Worm (Caenorhabditis elegans): Measurements from ENCODE around the gene C45G9.9.

The C45G9.9 gene

ce11 chrIII:5053541-5053940, 2.1 kb downstream of the C45G9.9 start, which contains the start of gene C45G9.8:
TSS of gene C45G9.8 (minus strand) at chrIII:5053641.
- no peak for TF ChIP-seq egl-27 (tag; optimal IDR thresholded peaks at IDR 0.05)
- TF ChIP-seq R02D3.7 (tag; optimal IDR thresholded peaks at IDR 0.05) = no peak
- no peak for TF ChIP-seq F13H6.1 (tag; optimal IDR thresholded peaks at IDR 0.05)
- TF ChIP-seq peb-1 (tag; optimal IDR thresholded peaks at IDR 0.05) = no peak
- TF ChIP-seq alr-1 (tag; optimal IDR thresholded peaks at IDR 0.05) = no peak
- no peak for TF ChIP-seq unc-55 (GFP tag; optimal IDR thresholded peaks at IDR 0.05)
- TF ChIP-seq nhr-77 (tag; optimal IDR thresholded peaks at IDR 0.05) = no peak

- no peak for TF ChIP-seq ztf-11 (tag; optimal IDR thresholded peaks at IDR 0.05)
- no peak for TF ChIP-seq zag-1 (tag; optimal IDR thresholded peaks at IDR 0.05)
- no peak for TF ChIP-seq ceh-16 (tag; optimal IDR thresholded peaks at IDR 0.05)
These were observed 3.7 kb downstream of the C45G9.9 start, which contains the start of gene C45G9.15 for ce11 chrIII:5051949-5052348. TSS of gene C45G9.15 (minus strand) at chrIII:5052049.

ce11 chrIII:5047740-5048139, 7.9 kb downstream of the C45G9.9 start, which contains the start of gene C45G9.5:
TSS of gene C45G9.5 (plus strand) at chrIII:5048117.
- TF ChIP-seq nhr-11 (tag; optimal IDR thresholded peaks at IDR 0.05) (no peak), lin-39 (tag; optimal IDR thresholded peaks at IDR 0.05) (no peak), mdl-1 (tag; optimal IDR thresholded peaks at IDR 0.05) (no peak), unc-55 (GFP tag; optimal IDR thresholded peaks at IDR 0.05) (no peak), dmd-4 (tag; optimal IDR thresholded peaks at IDR 0.05) (no peak), mbf-1 (tag; optimal IDR thresholded peaks at IDR 0.05) (no peak), nhr-25 (tag; optimal IDR thresholded peaks at IDR 0.05) (no peak), elt-1 (tag; optimal IDR thresholded peaks at IDR 0.05) (no peak), nhr-77 (tag; optimal IDR thresholded peaks at IDR 0.05) (no peak), lsy-2 (tag; optimal IDR thresholded peaks at IDR 0.05) (no peak), nhr-6 (tag; optimal IDR thresholded peaks at IDR 0.05) (no peak), nhr-21 (tag; optimal IDR thresholded peaks at IDR 0.05) (no peak), unc-39 (tag; optimal IDR thresholded peaks at IDR 0.05) (no peak), ZK546.5 (tag; optimal IDR thresholded peaks at IDR 0.05) (no peak), sma-9 (GFP tag; optimal IDR thresholded peaks at IDR 0.05) (no peak), sma-9 (tag; optimal IDR thresholded peaks at IDR 0.05) (no peak), lin-13 (GFP tag; optimal IDR thresholded peaks at IDR 0.05) (no peak), ztf-11 (tag; optimal IDR thresholded peaks at IDR 0.05) (no peak)

- TF ChIP-seq nhr-21 (tag; optimal IDR thresholded peaks at IDR 0.05) (no peak), mdl-1 (tag; optimal IDR thresholded peaks at IDR 0.05) (no peak), nhr-129 (tag; optimal IDR thresholded peaks at IDR 0.05) (peak; percentile 28), lin-39 (tag; optimal IDR thresholded peaks at IDR 0.05) (no peak), unc-55 (GFP tag; optimal IDR thresholded peaks at IDR 0.05) (peak; percentile 74), elt-1 (tag; optimal IDR thresholded peaks at IDR 0.05) (no peak), alr-1 (tag; optimal IDR thresholded peaks at IDR 0.05) (no peak), nhr-25 (tag; optimal IDR thresholded peaks at IDR 0.05) (peak; percentile 79), lin-13 (GFP tag; optimal IDR thresholded peaks at IDR 0.05) (peak; percentile 60), lsy-2 (tag; optimal IDR thresholded peaks at IDR 0.05) (peak in 1 of 2 experiments; percentile 52), fos-1 (tag; optimal IDR thresholded peaks at IDR 0.05) (peak; percentile 99), peb-1 (tag; optimal IDR thresholded peaks at IDR 0.05) (no peak), sem-4 (tag; optimal IDR thresholded peaks at IDR 0.05) (peak; percentile 17), snpc-4 (tag; optimal IDR thresholded peaks at IDR 0.05) (peak; percentile 5), C34F6.9 (tag; optimal IDR thresholded peaks at IDR 0.05) (peak; percentile 71), sma-3 (GFP tag; optimal IDR thresholded peaks at IDR 0.05) (no peak), mab-5 (tag; optimal IDR thresholded peaks at IDR 0.05) (no peak), ztf-1 (GFP tag; conservative IDR thresholded peaks at IDR 0.05) (no peak), sma-9 (GFP tag; optimal IDR thresholded peaks at IDR 0.05) (peak; percentile 41), sma-9 (tag; optimal IDR thresholded peaks at IDR 0.05) (no peak), crh-2 (tag; optimal IDR thresholded peaks at IDR 0.05) (peak; percentile 70), F13H6.1 (tag; optimal IDR thresholded peaks at IDR 0.05) (peak; percentile 36), ceh-16 (tag; optimal IDR thresholded peaks at IDR 0.05) (peak; percentile 40), unc-39 (tag; optimal IDR thresholded peaks at IDR 0.05) (no peak), gmeb-1 (tag; optimal IDR thresholded peaks at IDR 0.05) (peak; percentile 3)
These were observed 8.4 kb downstream of the C45G9.9 start, which contains the start of gene txbp-3 for ce11 chrIII:5047175-5047574. TSS of gene txbp-3 (minus strand) at chrIII:5047459.

ce11 chrIII:5044709-5045108, 10.9 kb downstream of the C45G9.9 start, which contains the start of gene C45G9.14:
TSS of gene C45G9.14 (plus strand) at chrIII:5045009.
- no peak for TF ChIP-seq alr-1 (tag; optimal IDR thresholded peaks at IDR 0.05)
- no peak for TF ChIP-seq crh-2 (tag; optimal IDR thresholded peaks at IDR 0.05)
- TF ChIP-seq ztf-11 (tag; optimal IDR thresholded peaks at IDR 0.05) = no peak
- TF ChIP-seq sma-3 (GFP tag; optimal IDR thresholded peaks at IDR 0.05) = no peak
- TF ChIP-seq skn-1 (tag; optimal IDR thresholded peaks at IDR 0.05) = no peak

Measured in whole organism, L2 larva.